Worm (Caenorhabditis elegans): ENCODE results near the gene ldp-1.

ldp-1 gene

DNA sequence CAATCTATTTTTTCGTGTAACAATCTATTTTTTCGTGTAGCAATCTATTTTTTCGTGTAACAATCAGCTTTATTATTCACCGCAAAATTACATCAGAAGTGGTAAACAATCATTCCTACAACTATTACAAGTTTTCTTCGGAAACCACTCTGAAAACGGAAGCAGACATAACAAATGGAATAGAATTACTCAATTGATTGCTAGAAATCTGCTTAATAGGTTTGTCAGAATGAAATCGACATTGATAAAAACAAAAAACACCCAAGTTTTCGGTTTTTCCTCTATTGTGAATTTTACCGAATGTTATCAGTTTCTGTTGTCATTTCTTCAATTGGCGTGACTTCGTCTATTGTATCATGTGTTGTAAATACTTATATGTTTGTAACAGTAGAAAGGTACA lies 19.5 kb downstream of the ldp-1 start, which contains the start of gene srbc-20:
srbc-20 (plus strand) TSS at position 301 of the 400 bp plus-strand sequence.
- TF ChIP-seq hlh-26 (GFP tag; conservative IDR thresholded peaks at IDR 0.05) (no peak), cebp-1 (GFP tag; IDR thresholded peaks at IDR 0.05) (no peak), cebp-1 (tag; optimal IDR thresholded peaks at IDR 0.05) (no peak), D2030.7 (GFP tag; IDR thresholded peaks at IDR 0.05) (no peak), athp-1 (tag; optimal IDR thresholded peaks at IDR 0.05) (no peak), sdz-38 (tag; optimal IDR thresholded peaks at IDR 0.05) (no peak), aptf-2 (GFP tag; conservative IDR thresholded peaks at IDR 0.05) (no peak), rpc-1 (optimal IDR thresholded peaks at IDR 0.05) (no peak), rpc-1 (tag; optimal IDR thresholded peaks at IDR 0.05) (no peak), tbp1 (GFP tag; optimal IDR thresholded peaks at IDR 0.05) (no peak), ztf-25 (GFP tag; IDR thresholded peaks at IDR 0.05) (no peak), nfya-2 (GFP tag; IDR thresholded peaks at IDR 0.05) (no peak), zim-3 (tag; optimal IDR thresholded peaks at IDR 0.05) (no peak), egl-18 (GFP tag; IDR thresholded peaks at IDR 0.05) (no peak), ceh-58 (GFP tag; IDR thresholded peaks at IDR 0.05) (no peak), somi-1 (GFP tag; optimal IDR thresholded peaks at IDR 0.05) (no peak), ceh-79 (tag; optimal IDR thresholded peaks at IDR 0.05) (no peak), F57A8.1 (GFP tag; optimal IDR thresholded peaks at IDR 0.05) (no peak)

DNA sequence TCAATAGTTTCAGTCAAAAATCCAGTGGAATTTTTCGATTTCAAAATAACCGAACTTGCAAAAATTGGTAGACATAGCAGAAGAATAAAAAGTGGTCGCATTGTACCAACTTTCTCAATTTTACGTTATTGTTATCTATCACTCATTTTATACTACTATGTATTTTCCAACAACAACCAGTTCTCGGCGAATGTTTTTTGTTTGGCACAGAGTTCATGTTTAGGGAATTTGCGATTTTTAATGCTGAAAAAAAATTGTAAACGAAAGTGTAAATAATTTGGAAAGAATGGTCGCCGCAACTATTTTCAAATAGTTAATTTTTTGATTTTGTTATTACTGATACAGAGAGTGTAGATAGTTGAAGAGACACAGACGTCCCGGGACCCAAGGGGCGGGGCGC lies 22.1 kb downstream of the ldp-1 start, which contains the start of gene C45H4.21:
C45H4.21 (minus strand) TSS at position 101 of the 400 bp plus-strand sequence.
- TF ChIP-seq ceh-100 (GFP tag; IDR thresholded peaks at IDR 0.05) (no peak), ceh-58 (GFP tag; IDR thresholded peaks at IDR 0.05) (no peak), Y56A3A.18 (GFP tag; IDR thresholded peaks at IDR 0.05) (no peak), madf-3 (GFP tag; IDR thresholded peaks at IDR 0.05) (no peak), lir-1 (GFP tag; conservative IDR thresholded peaks at IDR 0.05) (no peak), ama-1 (optimal IDR thresholded peaks at IDR 0.05) (no peak), ama-1 (GFP tag; optimal IDR thresholded peaks at IDR 0.05) (no peak), nfyb-1 (GFP tag; IDR thresholded peaks at IDR 0.05) (no peak), D2030.7 (GFP tag; IDR thresholded peaks at IDR 0.05) (no peak), madf-10 (tag; optimal IDR thresholded peaks at IDR 0.05) (no peak), lsl-1 (GFP tag; optimal IDR thresholded peaks at IDR 0.05) (no peak), lin-40 (tag; optimal IDR thresholded peaks at IDR 0.05) (no peak), nhr-80 (tag; optimal IDR thresholded peaks at IDR 0.05) (no peak), atf-7 (tag; optimal IDR thresholded peaks at IDR 0.05) (no peak), dox-1 (GFP tag; IDR thresholded peaks at IDR 0.05) (no peak), ztf-6 (GFP tag; IDR thresholded peaks at IDR 0.05) (no peak)

DNA sequence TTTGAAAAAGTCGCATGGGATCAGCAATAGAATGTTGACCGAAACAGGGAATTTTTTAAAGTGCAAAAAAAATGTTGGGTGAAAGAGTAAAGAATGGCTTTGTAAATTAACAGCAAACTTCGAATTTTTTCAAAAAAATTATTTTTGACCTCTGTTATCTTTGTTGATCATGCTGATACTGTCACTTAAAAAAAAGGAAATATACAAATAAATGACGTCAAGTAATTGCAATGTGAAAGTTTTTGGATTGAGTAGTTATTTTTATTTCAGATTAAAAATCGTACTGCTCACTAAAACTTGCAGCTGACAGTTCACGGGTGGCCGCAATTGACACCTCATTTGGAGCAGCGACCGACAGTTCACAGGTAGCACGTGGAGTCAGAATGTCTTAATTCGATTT lies 23.5 kb downstream of the ldp-1 start, which contains the start of gene C45H4.13:
C45H4.13 (minus strand) TSS at position 101 of the 400 bp plus-strand sequence.
- TF ChIP-seq K11D2.4 (GFP tag; IDR thresholded peaks at IDR 0.05), result no peak
- no peak for TF ChIP-seq cebp-2 (GFP tag; IDR thresholded peaks at IDR 0.05)
- TF ChIP-seq F49E8.2 (tag; optimal IDR thresholded peaks at IDR 0.05; ENCODE audit: insufficient read depth), result no peak
- no peak for TF ChIP-seq ztf-26 (tag; optimal IDR thresholded peaks at IDR 0.05)
- no peak for TF ChIP-seq attf-5 (GFP tag; optimal IDR thresholded peaks at IDR 0.05)
- TF ChIP-seq sea-2 (GFP tag; IDR thresholded peaks at IDR 0.05), result no peak
- TF ChIP-seq B0019.2 (GFP tag; conservative IDR thresholded peaks at IDR 0.05), result no peak
- TF ChIP-seq rpc-1 (optimal IDR thresholded peaks at IDR 0.05), result no peak
- no peak for TF ChIP-seq rpc-1 (tag; optimal IDR thresholded peaks at IDR 0.05)
- no peak for TF ChIP-seq F33H1.4 (GFP tag; IDR thresholded peaks at IDR 0.05)
- no peak for TF ChIP-seq efl-1 (GFP tag; optimal IDR thresholded peaks at IDR 0.05)
- no peak for TF ChIP-seq zfh-2 (GFP tag; conservative IDR thresholded peaks at IDR 0.05)
- TF ChIP-seq F57C9.4 (tag; optimal IDR thresholded peaks at IDR 0.05), result no peak
- no peak for TF ChIP-seq pbrm-1 (GFP tag; IDR thresholded peaks at IDR 0.05)
- no peak for TF ChIP-seq Y95B8A.8 (GFP tag; IDR thresholded peaks at IDR 0.05)
- TF ChIP-seq madf-8 (GFP tag; conservative IDR thresholded peaks at IDR 0.05), result no peak

Data from whole organism, young adult.